Worm (Caenorhabditis elegans) whole organism, early embryonic: ENCODE results near the gene lact-4.

Experiments
- B0310.2 ChIP-seq: sonication (generic microtip); optimal IDR thresholded peaks from 2 replicates; lab custom pipeline; 2016; ENCODE audit warnings: mild to moderate bottlenecking, missing genetic modification characterization, missing compliant biosample characterization
- ama-1 ChIP-seq: fragments of 150-350 bp; optimal IDR thresholded peaks from 2 replicates; lab custom pipeline; 2014
- ceh-13 ChIP-seq: fragments of 200-800 bp; sonication (Bioruptor generic); optimal IDR thresholded peaks from 2 replicates; lab custom pipeline; 2018; ENCODE audit warnings: mild to moderate bottlenecking, missing genetic modification characterization, missing compliant biosample characterization
- ets-7 ChIP-seq: sonication (generic microtip); optimal IDR thresholded peaks from 2 replicates; lab custom pipeline; 2016; ENCODE audit warnings: missing genotype, missing genetic modification characterization, missing compliant biosample characterization
- hnd-1 ChIP-seq: sonication (generic microtip); optimal IDR thresholded peaks from 2 replicates; lab custom pipeline; 2016; ENCODE audit warnings: missing genetic modification characterization, missing compliant biosample characterization
- pes-1 ChIP-seq: fragments of 200-800 bp; sonication (Bioruptor generic); IDR thresholded peaks from 2 replicates; pipeline ENCODE4 v1.3.6; 2022; ENCODE audit warnings: missing genetic modification reagents, missing genetic modification characterization, missing compliant biosample characterization
- scrt-1 ChIP-seq: fragments of 200-800 bp; sonication (Bioruptor generic); IDR thresholded peaks from 2 replicates; pipeline ENCODE4 v1.3.6; 2022; ENCODE audit warnings: missing genetic modification characterization, missing compliant biosample characterization
- tra-4 ChIP-seq: sonication (generic microtip); optimal IDR thresholded peaks from 2 replicates; lab custom pipeline; 2017; ENCODE audit warnings: missing genetic modification characterization, missing compliant biosample characterization

DNA sequence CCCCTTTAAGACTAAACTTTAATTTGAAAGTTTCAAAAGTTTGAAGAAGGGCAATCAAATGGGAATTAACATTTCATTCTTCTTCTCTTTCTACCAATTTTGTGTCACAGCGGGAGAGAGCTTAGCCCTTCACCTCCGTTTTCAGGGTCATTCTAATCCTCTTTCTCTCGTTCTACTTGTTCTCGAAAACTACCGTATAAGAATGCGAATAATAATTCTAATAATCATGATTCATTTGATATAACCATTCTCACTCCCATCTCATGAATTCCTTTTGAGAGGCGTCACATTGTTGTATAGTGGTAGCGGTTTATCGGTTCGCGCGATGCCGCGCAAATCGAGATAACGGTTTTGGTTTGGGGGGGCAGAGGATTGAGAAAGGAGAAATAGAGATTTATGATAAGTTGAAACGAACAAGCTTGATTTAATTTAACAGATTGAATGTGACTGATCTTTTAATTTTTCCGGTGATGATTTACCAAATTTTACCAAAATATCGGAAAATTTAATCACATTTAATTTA is 49.0 kb upstream of the lact-4 start:
- TF ChIP-seq ceh-13 (GFP tag; lab: Kevin White, UChicago) = no peak
- no peak for TF ChIP-seq ets-7 (tag; lab: Kevin White, UChicago)
- no peak for TF ChIP-seq B0310.2
- no peak for TF ChIP-seq scrt-1 (GFP tag; lab: Robert Waterston, UW)
- no peak for TF ChIP-seq pes-1 (GFP tag; lab: Robert Waterston, UW)
- no peak for TF ChIP-seq tra-4 (tag; lab: Kevin White, UChicago)
- TF ChIP-seq hnd-1 (tag; lab: Kevin White, UChicago) = no peak
- TF ChIP-seq ama-1 (lab: Kevin White, UChicago) = no peak
